Worm (Caenorhabditis elegans) whole organism, L3 larva: Measurements from ENCODE around the gene T20D4.10.
"Not testable (repeated sequence)": the region's sequence is repeated elsewhere in the genome, so short reads cannot be mapped to it uniquely, and the experiment has no call there.

Experiments used
- ZK546.5 ChIP-seq: sonication (generic microtip); optimal IDR thresholded peaks from 2 replicates; lab custom pipeline; 2017; ENCODE audit warnings: missing biosample characterization, missing genetic modification characterization
- aly-2 ChIP-seq: fragments of 150-350 bp; optimal IDR thresholded peaks from 2 replicates; lab custom pipeline; 2014; ENCODE audit warnings: missing biosample characterization, missing genetic modification characterization
- ama-1 ChIP-seq: fragments of 150-350 bp; optimal IDR thresholded peaks from 2 replicates; lab custom pipeline; 2018
- ceh-16 ChIP-seq: sonication (generic microtip); optimal IDR thresholded peaks from 2 replicates; lab custom pipeline; 2017; ENCODE audit warnings: missing biosample characterization, missing genetic modification characterization
- ceh-28 ChIP-seq: fragments of 150-350 bp; optimal IDR thresholded peaks from 2 replicates; lab custom pipeline; 2014; ENCODE audit warnings: missing biosample characterization, missing genetic modification reagents, missing genetic modification characterization
- ceh-82 ChIP-seq: fragments of 150-350 bp; optimal IDR thresholded peaks from 2 replicates; lab custom pipeline; 2014; ENCODE audit warnings: missing biosample characterization, missing genetic modification characterization
- ceh-9 ChIP-seq: sonication (generic microtip); optimal IDR thresholded peaks from 2 replicates; lab custom pipeline; 2018; ENCODE audit warnings: missing biosample characterization, missing genetic modification characterization
- daf-12 ChIP-seq: fragments of 150-350 bp; optimal IDR thresholded peaks from 2 replicates; lab custom pipeline; 2014; ENCODE audit warnings: missing biosample characterization, missing genetic modification reagents, missing genetic modification characterization
- egl-27 ChIP-seq: sonication (generic microtip); optimal IDR thresholded peaks from 4 replicates; lab custom pipeline; 2017; ENCODE audit warnings: missing biosample characterization, missing genetic modification reagents, missing genetic modification characterization
- egl-5 ChIP-seq: fragments of 150-350 bp; optimal IDR thresholded peaks from 2 replicates; lab custom pipeline; 2017; ENCODE audit warnings: missing biosample characterization, missing genetic modification reagents, missing genetic modification characterization, inconsistent platforms
- elt-1 ChIP-seq: fragments of 150-350 bp; optimal IDR thresholded peaks from 2 replicates; lab custom pipeline; 2014; ENCODE audit warnings: missing biosample characterization, missing genetic modification characterization
- elt-2 ChIP-seq: sonication (generic microtip); optimal IDR thresholded peaks from 2 replicates; lab custom pipeline; 2016; ENCODE audit warnings: missing genetic modification reagents, mild to moderate bottlenecking, missing genetic modification characterization, missing compliant biosample characterization
- eor-1 ChIP-seq, 2 experiments: fragments of 150-350 bp; optimal IDR thresholded peaks; 2 replicates each; lab custom pipeline; 2014 to 2018; ENCODE audit warnings: missing biosample characterization in 2 of 2, missing genetic modification characterization in 2 of 2
- fkh-10 ChIP-seq: sonication (generic microtip); optimal IDR thresholded peaks from 2 replicates; lab custom pipeline; 2017; ENCODE audit warnings: missing biosample characterization, missing genetic modification reagents, missing genetic modification characterization
- fos-1 ChIP-seq: fragments of 150-350 bp; optimal IDR thresholded peaks from 2 replicates; lab custom pipeline; 2014; ENCODE audit warnings: missing biosample characterization, missing genetic modification characterization
- hmg-11 ChIP-seq: sonication (generic microtip); optimal IDR thresholded peaks from 2 replicates; lab custom pipeline; 2016; ENCODE audit warnings: missing genetic modification characterization, missing compliant biosample characterization
- lin-15B ChIP-seq: fragments of 150-350 bp; optimal IDR thresholded peaks from 2 replicates; lab custom pipeline; 2014; ENCODE audit warnings: missing biosample characterization, missing genetic modification characterization
- mdl-1 ChIP-seq: fragments of 150-350 bp; optimal IDR thresholded peaks from 2 replicates; lab custom pipeline; 2014; ENCODE audit warnings: missing biosample characterization, missing genetic modification characterization
- nhr-11 ChIP-seq: fragments of 150-350 bp; optimal IDR thresholded peaks from 2 replicates; lab custom pipeline; 2014; ENCODE audit warnings: missing biosample characterization, missing genetic modification characterization
- nhr-23 ChIP-seq: fragments of 150-350 bp; optimal IDR thresholded peaks from 2 replicates; lab custom pipeline; 2014; ENCODE audit warnings: missing biosample characterization, missing genetic modification reagents, missing genetic modification characterization
- nhr-237 ChIP-seq: fragments of 150-350 bp; optimal IDR thresholded peaks from 2 replicates; lab custom pipeline; 2014; ENCODE audit warnings: missing biosample characterization, missing genetic modification characterization
- nhr-25 ChIP-seq: sonication (generic microtip); optimal IDR thresholded peaks from 2 replicates; lab custom pipeline; 2017; ENCODE audit warnings: missing biosample characterization, missing genetic modification characterization
- nhr-28 ChIP-seq: fragments of 150-350 bp; optimal IDR thresholded peaks from 2 replicates; lab custom pipeline; 2014; ENCODE audit warnings: missing biosample characterization, missing genetic modification characterization
- nhr-43 ChIP-seq: sonication (generic microtip); optimal IDR thresholded peaks from 2 replicates; lab custom pipeline; 2016; ENCODE audit warnings: mild to moderate bottlenecking, missing genetic modification characterization, missing compliant biosample characterization; ENCODE audit not compliant: poor library complexity, severe bottlenecking
- nhr-67 ChIP-seq: fragments of 150-350 bp; optimal IDR thresholded peaks from 2 replicates; lab custom pipeline; 2014; ENCODE audit warnings: missing biosample characterization, missing genetic modification characterization
- nhr-76 ChIP-seq: fragments of 150-350 bp; sonication (generic microtip); optimal IDR thresholded peaks from 5 replicates; lab custom pipeline; 2014; ENCODE audit warnings: missing biosample characterization, missing genetic modification characterization
- pha-4 ChIP-seq: fragments of 150-350 bp; optimal IDR thresholded peaks from 2 replicates; lab custom pipeline; 2014; ENCODE audit warnings: missing biosample characterization, missing genetic modification reagents, missing genetic modification characterization
- pqm-1 ChIP-seq: fragments of 150-350 bp; optimal IDR thresholded peaks from 2 replicates; lab custom pipeline; 2017; ENCODE audit warnings: missing biosample characterization, missing genetic modification characterization, inconsistent platforms
- skn-1 ChIP-seq: fragments of 150-350 bp; optimal IDR thresholded peaks from 2 replicates; lab custom pipeline; 2014; ENCODE audit warnings: missing biosample characterization, missing genetic modification characterization
- snpc-4 ChIP-seq: fragments of 150-350 bp; optimal IDR thresholded peaks from 2 replicates; lab custom pipeline; 2014; ENCODE audit warnings: missing biosample characterization, missing genetic modification characterization
- tbx-2 ChIP-seq: sonication (generic microtip); optimal IDR thresholded peaks from 2 replicates; lab custom pipeline; 2016; ENCODE audit warnings: mild to moderate bottlenecking, missing genetic modification characterization, missing compliant biosample characterization
- unc-39 ChIP-seq: sonication (generic microtip); optimal IDR thresholded peaks from 4 replicates; lab custom pipeline; 2017; ENCODE audit warnings: missing biosample characterization, missing genetic modification characterization
- unc-62 ChIP-seq: fragments of 150-350 bp; sonication (generic microtip); optimal IDR thresholded peaks from 4 replicates; lab custom pipeline; 2014; ENCODE audit warnings: missing biosample characterization, missing genetic modification reagents, missing genetic modification characterization
- ztf-11 ChIP-seq: fragments of 150-350 bp; optimal IDR thresholded peaks from 2 replicates; lab custom pipeline; 2014; ENCODE audit warnings: missing biosample characterization, missing genetic modification characterization
- ztf-4 ChIP-seq: fragments of 150-350 bp; optimal IDR thresholded peaks from 2 replicates; lab custom pipeline; 2014; ENCODE audit warnings: missing biosample characterization, missing genetic modification characterization

T20D4.10 gene

DNA sequence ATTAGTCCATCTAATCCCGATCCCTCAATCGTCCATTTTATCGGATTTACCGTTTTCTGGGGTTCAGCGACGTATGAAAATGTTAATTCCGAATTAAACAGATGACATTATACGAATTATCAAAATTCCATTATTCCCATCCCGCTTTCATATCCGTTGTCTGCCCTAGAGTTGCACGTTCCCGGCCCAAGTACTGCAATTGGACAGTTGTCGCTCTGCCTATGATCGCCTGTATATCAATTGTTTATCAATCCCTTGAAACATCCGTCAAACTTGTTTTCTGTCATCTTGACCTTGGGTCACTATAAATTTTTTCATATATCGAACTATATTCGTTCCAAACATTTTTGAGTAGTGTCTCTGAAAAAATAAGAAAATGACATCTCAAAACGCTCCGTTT, 41.8 kb upstream of the T20D4.10 start, which contains the start of gene C04E12.5:
Gene C04E12.5 (plus strand): TSS at position 301 of the 400 bp plus-strand sequence.
- no peak for TF ChIP-seq egl-27 (tag; lab: Kevin White, UChicago)
- TF ChIP-seq fos-1 (tag; lab: Kevin White, UChicago): no peak
- TF ChIP-seq ceh-82: no peak
- no peak for TF ChIP-seq ceh-9 (tag; lab: Kevin White, UChicago)
- no peak for TF ChIP-seq nhr-67 (tag; lab: Kevin White, UChicago)
- TF ChIP-seq eor-1 (tag; optimal IDR thresholded peaks at IDR 0.05; lab: Kevin White, UChicago): no peak
- no peak for TF ChIP-seq aly-2 (tag; lab: Kevin White, UChicago)

DNA sequence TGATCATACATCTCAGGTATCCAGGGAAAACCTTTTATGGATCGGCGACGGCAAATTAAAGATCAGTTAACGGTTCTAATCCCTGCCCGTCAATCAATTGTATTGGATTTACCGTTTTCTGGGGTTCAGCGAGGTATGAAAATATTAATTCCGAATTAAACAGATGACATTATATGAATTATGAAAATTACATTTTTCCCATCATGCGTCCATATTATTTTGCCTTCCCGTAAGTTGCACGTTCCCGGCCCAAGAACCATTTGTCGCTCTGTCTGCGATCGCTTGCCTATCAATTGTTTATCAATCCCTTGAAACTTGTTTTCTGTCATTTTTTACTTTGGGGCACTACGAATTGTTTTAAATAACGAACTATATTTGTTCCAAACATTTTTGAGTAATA, 38.4 kb upstream of the T20D4.10 start:
- TF ChIP-seq unc-62 (GFP tag; lab: Kevin White, UChicago) (no peak), ceh-16 (tag; lab: Kevin White, UChicago) (no peak), eor-1 (tag; optimal IDR thresholded peaks at IDR 0.05; lab: Kevin White, UChicago) (no peak), aly-2 (tag; lab: Kevin White, UChicago) (no peak), fos-1 (tag; lab: Kevin White, UChicago) (no peak), ztf-11 (tag; lab: Kevin White, UChicago) (no peak), nhr-76 (tag; lab: Kevin White, UChicago) (no peak), pqm-1 (tag; lab: Kevin White, UChicago) (no peak), ama-1 (lab: Kevin White, UChicago) (no peak), elt-1 (tag; lab: Kevin White, UChicago) (no peak), mdl-1 (tag; lab: Kevin White, UChicago) (no peak), elt-2 (no peak), nhr-237 (tag; lab: Kevin White, UChicago) (no peak), nhr-23 (no peak), ztf-4 (no peak), nhr-11 (tag; lab: Kevin White, UChicago) (no peak), ceh-28 (tag; lab: Kevin White, UChicago) (no peak)

DNA sequence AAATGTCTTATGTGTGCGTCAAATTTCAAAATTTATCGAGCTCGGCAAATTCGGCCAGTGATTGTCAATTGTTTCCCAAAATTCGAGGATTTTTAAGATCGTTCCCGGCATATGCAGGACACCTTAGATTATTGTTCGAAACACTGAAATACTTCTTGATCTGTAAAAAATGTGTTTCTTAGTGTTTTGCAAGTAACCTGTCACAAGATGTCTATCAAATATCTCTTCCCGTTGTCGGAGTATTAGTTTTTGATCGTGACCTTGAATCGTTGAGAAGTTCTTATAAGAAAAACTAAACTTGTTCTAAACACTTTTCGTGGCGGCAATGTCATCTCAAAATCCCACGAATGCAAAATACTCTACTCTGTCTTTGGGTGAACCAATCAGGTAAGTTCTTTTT, 37.6 kb upstream of the T20D4.10 start, which contains the start of gene C04E12.4:
Gene C04E12.4 (plus strand): TSS at position 301 of the 400 bp plus-strand sequence.
- TF ChIP-seq nhr-76 (tag; lab: Kevin White, UChicago) (no peak), nhr-25 (tag; lab: Kevin White, UChicago) (peak; percentile 3)

DNA sequence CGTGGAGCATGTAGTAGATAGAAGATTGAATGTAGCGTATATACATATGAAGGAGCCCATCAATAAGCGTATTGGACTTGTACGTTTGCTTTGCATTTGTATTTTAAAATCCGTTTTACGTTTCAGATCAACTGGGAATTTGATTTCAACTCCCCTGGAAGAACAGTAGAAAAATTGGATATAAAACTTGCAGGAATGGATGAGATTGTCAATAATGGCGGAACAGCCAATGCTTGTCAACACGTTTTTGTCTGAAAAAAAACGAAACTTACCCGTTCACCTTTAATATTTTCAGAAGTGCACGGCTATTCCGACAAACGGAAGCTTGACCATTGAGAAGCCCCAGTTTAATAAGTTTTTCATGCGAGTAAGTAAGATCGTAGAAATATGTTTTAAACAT, 32.3 kb upstream of the T20D4.10 start, which contains the start of gene C04E12.2:
Gene C04E12.2 (plus strand): TSS at position 301 of the 400 bp plus-strand sequence.
- not testable (repeated sequence) for TF ChIP-seq unc-62 (GFP tag; lab: Kevin White, UChicago); snpc-4 (tag; lab: Kevin White, UChicago); nhr-43

DNA sequence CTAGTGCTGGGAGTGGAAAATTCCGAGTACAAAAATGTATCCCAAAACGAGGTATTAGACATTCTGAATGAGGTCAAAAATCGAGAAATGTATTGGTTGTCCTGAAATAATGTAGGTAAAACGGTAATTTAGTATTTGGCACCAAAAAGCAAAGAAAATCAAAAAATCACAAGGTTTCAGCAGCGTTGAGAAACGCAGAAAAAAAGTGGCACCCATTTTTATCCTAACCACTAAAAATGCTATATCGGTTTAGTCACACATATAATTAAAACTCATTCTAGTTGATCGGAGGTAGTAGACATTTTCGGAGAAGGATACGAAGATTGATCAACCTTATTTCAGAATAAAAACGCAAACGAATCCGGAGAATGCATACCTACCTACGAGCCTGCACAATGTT, 27.4 kb upstream of the T20D4.10 start, which contains the start of gene srx-121:
Gene srx-121 (minus strand): TSS at position 101 of the 400 bp plus-strand sequence.
- TF ChIP-seq tbx-2 (no peak), hmg-11 (tag; lab: Kevin White, UChicago) (no peak), fkh-10 (GFP tag; lab: Kevin White, UChicago) (no peak), nhr-11 (tag; lab: Kevin White, UChicago) (no peak), unc-39 (tag; lab: Kevin White, UChicago) (no peak), nhr-76 (tag; lab: Kevin White, UChicago) (no peak), egl-5 (tag; lab: Kevin White, UChicago) (no peak), pha-4 (tag; lab: Kevin White, UChicago) (no peak), daf-12 (tag; lab: Kevin White, UChicago) (no peak), ama-1 (lab: Kevin White, UChicago) (no peak), nhr-67 (tag; lab: Kevin White, UChicago) (no peak), lin-15B (tag; lab: Kevin White, UChicago) (no peak), nhr-237 (tag; lab: Kevin White, UChicago) (no peak)

DNA sequence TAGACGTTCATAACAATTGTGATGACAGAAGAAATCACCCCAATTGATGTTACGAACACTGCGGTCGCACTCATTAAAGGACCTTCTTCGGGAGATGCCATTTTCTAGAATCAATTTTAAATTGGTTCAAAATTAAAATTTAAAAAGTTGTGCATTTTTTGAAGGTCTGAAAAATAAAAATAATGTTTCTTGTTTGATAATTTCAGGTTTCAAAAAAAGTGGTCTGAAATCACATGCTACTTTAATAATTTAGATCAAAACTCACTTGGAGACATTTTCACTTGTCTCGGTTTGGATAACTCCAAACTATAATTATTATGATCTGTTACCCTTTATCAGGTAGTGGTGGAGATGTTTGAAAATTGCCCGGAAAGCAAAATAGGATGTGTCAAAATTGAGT, 23.1 kb upstream of the T20D4.10 start, which contains the start of gene srbc-2:
Gene srbc-2 (minus strand): TSS at position 101 of the 400 bp plus-strand sequence.
- TF ChIP-seq pha-4 (tag; lab: Kevin White, UChicago): no peak
- no peak for TF ChIP-seq elt-2
- no peak for TF ChIP-seq ztf-11 (tag; lab: Kevin White, UChicago)
- no peak for TF ChIP-seq nhr-237 (tag; lab: Kevin White, UChicago)
- no peak for TF ChIP-seq ceh-82
- TF ChIP-seq unc-39 (tag; lab: Kevin White, UChicago): no peak
- no peak for TF ChIP-seq skn-1 (tag; lab: Kevin White, UChicago)
- TF ChIP-seq nhr-28 (tag; lab: Kevin White, UChicago): no peak
- no peak for TF ChIP-seq ZK546.5 (tag; lab: Kevin White, UChicago)
- TF ChIP-seq ama-1 (lab: Kevin White, UChicago): no peak
- TF ChIP-seq nhr-23: no peak
